Fruit fly (Drosophila melanogaster) whole organism, wandering third instar larva: ENCODE measurements around the gene CG44088.

Experiments used
- Dfd ChIP-seq: fragments of >200 bp; optimal IDR thresholded peaks from 2 replicates; lab custom pipeline; 2017; ENCODE audit warnings: missing biosample characterization, missing genetic modification characterization
- GATAd ChIP-seq: sonication (Bioruptor generic); optimal IDR thresholded peaks from 2 replicates; lab custom pipeline; 2016; ENCODE audit warnings: missing biosample characterization, missing genetic modification characterization
- Jra ChIP-seq: sonication (Bioruptor generic); optimal IDR thresholded peaks from 2 replicates; lab custom pipeline; 2016; ENCODE audit warnings: missing biosample characterization, missing genetic modification characterization
- Mio ChIP-seq: sonication (Bioruptor generic); optimal IDR thresholded peaks from 2 replicates; lab custom pipeline; 2016; ENCODE audit warnings: missing biosample characterization, missing genetic modification characterization
- OdsH ChIP-seq: fragments of 200-800 bp; sonication (Bioruptor generic); optimal IDR thresholded peaks from 2 replicates; lab custom pipeline; 2016; ENCODE audit warnings: missing biosample characterization, mild to moderate bottlenecking, missing genetic modification characterization
- Rel ChIP-seq, 2 experiments: fragments of 200-800 bp; sonication (Bioruptor generic) in 1 of 2; optimal IDR thresholded peaks; 2 replicates in 1 of 2; 3 replicates in 1 of 2; lab custom pipeline; 2016 to 2019; ENCODE audit warnings: mild to moderate bottlenecking in 2 of 2, missing biosample characterization in 2 of 2, missing genetic modification characterization in 2 of 2, moderate library complexity in 1 of 2
- brk ChIP-seq: fragments of 200-800 bp; sonication (Bioruptor generic); optimal IDR thresholded peaks from 2 replicates; lab custom pipeline; 2016; ENCODE audit warnings: missing biosample characterization, mild to moderate bottlenecking, missing genetic modification characterization
- dmrt93B ChIP-seq: fragments of 200-800 bp; sonication (Bioruptor generic); optimal IDR thresholded peaks from 2 replicates; lab custom pipeline; 2018; ENCODE audit warnings: missing biosample characterization, mild to moderate bottlenecking, missing genetic modification characterization
- foxo ChIP-seq, 2 experiments: fragments of 200-800 bp; sonication (Bioruptor generic); optimal IDR thresholded peaks; 2 replicates in 1 of 2; 3 replicates in 1 of 2; lab custom pipeline; 2016 to 2017; ENCODE audit warnings: missing biosample characterization in 2 of 2, missing genetic modification characterization in 2 of 2
- fru ChIP-seq: fragments of 200-800 bp; sonication (Bioruptor generic); optimal IDR thresholded peaks from 3 replicates; lab custom pipeline; 2016; ENCODE audit warnings: missing biosample characterization, mild to moderate bottlenecking, missing genetic modification characterization
- h ChIP-seq: fragments of 200-800 bp; sonication (Bioruptor generic); optimal IDR thresholded peaks from 3 replicates; lab custom pipeline; 2016; ENCODE audit warnings: missing biosample characterization, mild to moderate bottlenecking, missing genetic modification characterization
- psq ChIP-seq: fragments of 200-800 bp; sonication (Bioruptor generic); optimal IDR thresholded peaks from 3 replicates; lab custom pipeline; 2017; ENCODE audit warnings: missing biosample characterization, mild to moderate bottlenecking, missing genetic modification characterization, moderate library complexity

- no peak for TF ChIP-seq Mio (GFP tag; lab: Kevin White, UChicago)
- TF ChIP-seq brk (GFP tag; lab: Kevin White, UChicago) = no peak
- TF ChIP-seq Jra (GFP tag; lab: Kevin White, UChicago) = no peak
- TF ChIP-seq OdsH (GFP tag; lab: Kevin White, UChicago) = no peak
- TF ChIP-seq fru (GFP tag; lab: Kevin White, UChicago) = no peak
- TF ChIP-seq psq = no peak
- no peak for TF ChIP-seq Rel (GFP tag; optimal IDR thresholded peaks at IDR 0.05; lab: Kevin White, UChicago)
- TF ChIP-seq Rel (tag; optimal IDR thresholded peaks at IDR 0.05; lab: Kevin White, UChicago) = no peak
- no peak for TF ChIP-seq Dfd (GFP tag; lab: Kevin White, UChicago)
- no peak for TF ChIP-seq GATAd (GFP tag; lab: Kevin White, UChicago)
- no peak for TF ChIP-seq foxo (GFP tag; optimal IDR thresholded peaks at IDR 0.05; lab: Kevin White, UChicago)
- TF ChIP-seq h = no peak
- TF ChIP-seq dmrt93B = no peak
These were observed 6.1 kb downstream of the CG44088 start for dm6 chr3R:4768711-4769239.
